Fruit fly (Drosophila melanogaster) whole organism: ENCODE data around the gene ova.

Experiments used
- CG8478 ChIP-seq: fragments of >200 bp; optimal IDR thresholded peaks from 2 replicates; lab custom pipeline; 2018; ENCODE audit warnings: inconsistent platforms
- Dll ChIP-seq: fragments of >200 bp; optimal IDR thresholded peaks from 2 replicates; lab custom pipeline; 2017
- EcR ChIP-seq, 2 experiments: fragments of >200 bp; optimal IDR thresholded peaks; 2 replicates each; lab custom pipeline; 2017; ENCODE audit warnings: missing biosample characterization in 2 of 2, missing genetic modification characterization in 2 of 2, missing genetic modification reagents in 2 of 2
- pan ChIP-seq: fragments of >200 bp; optimal IDR thresholded peaks from 2 replicates; lab custom pipeline; 2017
- psq ChIP-seq: fragments of >200 bp; optimal IDR thresholded peaks from 2 replicates; lab custom pipeline; 2017
- usp ChIP-seq: fragments of >200 bp; optimal IDR thresholded peaks from 2 replicates; lab custom pipeline; 2017; ENCODE audit warnings: missing biosample characterization, missing genetic modification characterization, mixed read lengths

ova gene

dm6 chr2L:10220010-10220409 is 11.5 kb downstream of the ova start:
- TF ChIP-seq Dll (lab: Kevin White, UChicago) (no peak), psq (lab: Kevin White, UChicago) (no peak), pan (lab: Kevin White, UChicago) (no peak)

dm6 chr2L:10210631-10211557 is 20.6 kb downstream of the ova start, which contains the start of the genes CG5727 and ath:
Gene CG5727 (minus strand): TSS chr2L:10210681.
Gene ath (plus strand): TSS chr2L:10211143.
- TF ChIP-seq psq (lab: Kevin White, UChicago) (no peak), CG8478 (lab: Kevin White, UChicago) (no peak), Dll (lab: Kevin White, UChicago) (no peak), EcR (GFP tag; optimal IDR thresholded peaks at IDR 0.05; lab: Kevin White, UChicago) (no peak), usp (GFP tag; lab: Kevin White, UChicago) (no peak)

- no peak for TF ChIP-seq usp (GFP tag; lab: Kevin White, UChicago)
- TF ChIP-seq CG8478 (lab: Kevin White, UChicago) = no peak
- no peak for TF ChIP-seq EcR (GFP tag; optimal IDR thresholded peaks at IDR 0.05; lab: Kevin White, UChicago)
- TF ChIP-seq Dll (lab: Kevin White, UChicago) = no peak
- no peak for TF ChIP-seq psq (lab: Kevin White, UChicago)
- TF ChIP-seq pan (lab: Kevin White, UChicago) = no peak
These were observed 22.4 kb downstream of the ova start, which contains the start of gene CG5731 for dm6 chr2L:10208799-10209794. Gene CG5731 (minus strand): TSS chr2L:10209744.

DNA sequence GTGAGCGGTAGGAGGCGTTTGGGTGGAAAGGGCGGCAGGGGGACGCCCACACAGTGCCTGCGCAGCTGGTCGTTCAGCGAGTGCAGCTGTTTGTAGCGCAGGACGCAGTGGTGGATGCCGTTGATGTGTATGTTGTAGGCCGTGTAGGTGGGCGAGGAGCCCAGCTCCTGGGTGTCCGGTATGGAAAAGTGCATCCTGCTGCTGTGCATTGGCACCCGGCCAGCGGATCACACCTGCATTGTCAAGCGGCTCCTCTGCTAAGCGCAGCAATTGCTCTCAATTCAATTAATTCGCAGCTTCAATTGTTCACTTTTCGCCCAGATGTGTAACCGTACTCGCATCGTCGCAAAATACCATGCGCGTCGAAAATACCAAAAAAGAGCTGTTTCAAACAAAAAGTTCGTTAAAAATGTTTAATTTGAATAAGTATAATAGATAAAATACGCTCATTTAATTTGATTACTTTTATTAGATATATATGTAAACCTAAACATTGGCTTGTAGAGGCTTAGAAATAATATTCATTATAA is 24.8 kb downstream of the ova start, which contains the start of gene Snx17:
TSS of gene Snx17 (minus strand) at position 329 of the 530 bp plus-strand sequence.
- TF ChIP-seq psq (lab: Kevin White, UChicago) (no peak), EcR (GFP tag; optimal IDR thresholded peaks at IDR 0.05; lab: Kevin White, UChicago) (no peak), pan (lab: Kevin White, UChicago) (no peak), usp (GFP tag; lab: Kevin White, UChicago) (no peak), CG8478 (lab: Kevin White, UChicago) (no peak), Dll (lab: Kevin White, UChicago) (no peak)

dm6 chr2L:10205940-10206339 is 25.6 kb downstream of the ova start:
- TF ChIP-seq psq (lab: Kevin White, UChicago) = no peak
- TF ChIP-seq Dll (lab: Kevin White, UChicago) = no peak
- no peak for TF ChIP-seq pan (lab: Kevin White, UChicago)
- TF ChIP-seq usp (GFP tag; lab: Kevin White, UChicago) = no peak
- TF ChIP-seq EcR (GFP tag; optimal IDR thresholded peaks at IDR 0.05; lab: Kevin White, UChicago) = no peak

- no peak for TF ChIP-seq usp (GFP tag; lab: Kevin White, UChicago)
- no peak for TF ChIP-seq pan (lab: Kevin White, UChicago)
- TF ChIP-seq psq (lab: Kevin White, UChicago) = no peak
- no peak for TF ChIP-seq Dll (lab: Kevin White, UChicago)
- TF ChIP-seq EcR (GFP tag; optimal IDR thresholded peaks at IDR 0.05; lab: Kevin White, UChicago) = no peak
- TF ChIP-seq CG8478 (lab: Kevin White, UChicago) = no peak
These were observed 27.5 kb downstream of the ova start, which contains the start of gene CG34159 for dm6 chr2L:10203933-10204509. Gene CG34159 (minus strand): TSS chr2L:10204317.

DNA sequence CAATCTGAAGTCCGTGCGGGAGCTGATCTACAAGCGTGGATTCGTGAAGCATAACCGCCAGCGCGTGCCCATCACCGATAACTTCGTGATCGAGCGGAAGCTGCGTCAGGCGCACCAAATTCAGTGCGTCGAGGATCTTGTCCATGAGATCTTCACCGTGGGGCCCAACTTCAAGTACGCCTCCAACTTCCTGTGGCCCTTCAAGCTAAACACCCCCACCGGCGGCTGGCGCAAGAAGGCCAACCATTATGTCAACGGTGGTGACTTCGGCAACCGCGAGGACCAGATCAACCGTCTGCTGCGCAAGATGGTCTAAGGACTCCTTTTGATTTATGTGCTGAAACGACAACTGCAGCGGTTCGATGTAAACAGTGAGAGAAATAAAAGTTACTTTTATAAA is 29.7 kb downstream of the ova start:
- TF ChIP-seq EcR (GFP tag; optimal IDR thresholded peaks at IDR 0.05; lab: Kevin White, UChicago) = no peak
- no peak for TF ChIP-seq usp (GFP tag; lab: Kevin White, UChicago)
- TF ChIP-seq psq (lab: Kevin White, UChicago) = no peak
- TF ChIP-seq Dll (lab: Kevin White, UChicago) = no peak
- no peak for TF ChIP-seq CG8478 (lab: Kevin White, UChicago)
- TF ChIP-seq pan (lab: Kevin White, UChicago) = no peak

DNA sequence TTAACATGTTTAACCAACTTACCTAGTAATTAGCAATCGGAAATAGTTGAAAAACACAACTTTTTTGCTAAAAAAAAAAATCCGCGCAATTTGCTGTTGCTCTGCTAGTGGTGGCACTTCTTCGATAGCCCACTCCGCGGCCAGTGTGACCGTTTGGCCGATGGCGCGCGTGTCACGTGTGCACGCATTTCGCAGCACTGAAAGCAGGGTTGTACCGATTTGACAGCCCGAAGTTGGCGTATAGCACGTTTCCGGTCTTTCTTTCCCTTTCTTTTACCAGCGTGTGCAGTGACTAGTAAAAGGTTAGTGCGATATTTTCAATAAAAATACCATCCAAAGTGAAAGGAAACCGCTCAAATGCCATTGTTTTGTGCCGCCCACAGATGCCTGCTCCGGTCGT is 30.6 kb downstream of the ova start, which contains the start of the genes Ripalpha and RpL7:
TSS of gene Ripalpha (minus strand) at position 128 of the 400 bp plus-strand sequence.
TSS of gene RpL7 (plus strand) at position 158 of the 400 bp plus-strand sequence.
- TF ChIP-seq usp (GFP tag; lab: Kevin White, UChicago) = no peak
- no peak for TF ChIP-seq pan (lab: Kevin White, UChicago)
- TF ChIP-seq CG8478 (lab: Kevin White, UChicago) = no peak
- no peak for TF ChIP-seq EcR (GFP tag; optimal IDR thresholded peaks at IDR 0.05; lab: Kevin White, UChicago)
- no peak for TF ChIP-seq psq (lab: Kevin White, UChicago)
- TF ChIP-seq Dll (lab: Kevin White, UChicago) = no peak

- TF ChIP-seq EcR (GFP tag; optimal IDR thresholded peaks at IDR 0.05; lab: Kevin White, UChicago) = no peak
- no peak for TF ChIP-seq Dll (lab: Kevin White, UChicago)
- TF ChIP-seq psq (lab: Kevin White, UChicago) = no peak
- no peak for TF ChIP-seq CG8478 (lab: Kevin White, UChicago)
- no peak for TF ChIP-seq pan (lab: Kevin White, UChicago)
- no peak for TF ChIP-seq usp (GFP tag; lab: Kevin White, UChicago)
These were observed 32.6 kb downstream of the ova start, which contains the start of gene Sur for dm6 chr2L:10198911-10199310. Gene Sur (minus strand): TSS chr2L:10199117.
